Fruit fly (Drosophila melanogaster) whole organism, prepupa: Measurements from ENCODE around the gene Mur2B.

ENCODE experiments used
- CG10669 ChIP-seq: fragments of 200-800 bp; sonication (Bioruptor generic); optimal IDR thresholded peaks from 3 replicates; lab custom pipeline; 2018; ENCODE audit warnings: missing biosample characterization, mild to moderate bottlenecking, missing genetic modification characterization, moderate library complexity
- CG11294 ChIP-seq: fragments of 200-800 bp; sonication (Bioruptor generic); IDR thresholded peaks from 2 replicates; pipeline ENCODE4 v1.3.6; 2022; ENCODE audit warnings: missing biosample characterization, missing genetic modification characterization
- CG11902 ChIP-seq: fragments of 200-800 bp; sonication (Bioruptor generic); optimal IDR thresholded peaks from 3 replicates; lab custom pipeline; 2016; ENCODE audit warnings: missing biosample characterization, missing genetic modification characterization
- CG15336 ChIP-seq: fragments of 200-800 bp; sonication (Bioruptor generic); IDR thresholded peaks from 2 replicates; pipeline ENCODE4 v1.3.6; 2022; ENCODE audit warnings: missing biosample characterization, missing genetic modification characterization
- CG1621 ChIP-seq: fragments of 200-800 bp; sonication (Bioruptor generic); optimal IDR thresholded peaks from 3 replicates; lab custom pipeline; 2018; ENCODE audit warnings: missing biosample characterization, mild to moderate bottlenecking, missing genetic modification characterization
- CG3032 ChIP-seq: fragments of 200-800 bp; optimal IDR thresholded peaks from 2 replicates; lab custom pipeline; 2019; ENCODE audit warnings: missing biosample characterization, mild to moderate bottlenecking, missing genetic modification characterization, moderate library complexity
- CG32006 ChIP-seq: fragments of 200-800 bp; sonication (Bioruptor generic); optimal IDR thresholded peaks from 3 replicates; lab custom pipeline; 2017; ENCODE audit warnings: missing biosample characterization, mild to moderate bottlenecking, missing genetic modification characterization
- CG34406 ChIP-seq: fragments of 200-800 bp; sonication (Bioruptor generic); optimal IDR thresholded peaks from 3 replicates; lab custom pipeline; 2016; ENCODE audit warnings: missing biosample characterization, missing genetic modification characterization
- CG3919 ChIP-seq: fragments of 200-800 bp; sonication (Bioruptor generic); optimal IDR thresholded peaks from 3 replicates; lab custom pipeline; 2016; ENCODE audit warnings: missing biosample characterization, missing genetic modification characterization
- CG4318 ChIP-seq: fragments of 200-800 bp; sonication (Bioruptor generic); optimal IDR thresholded peaks from 3 replicates; lab custom pipeline; 2017; ENCODE audit warnings: missing biosample characterization, mild to moderate bottlenecking, missing genetic modification characterization
- CG6792 ChIP-seq: fragments of 200-800 bp; sonication (Bioruptor generic); optimal IDR thresholded peaks from 3 replicates; lab custom pipeline; 2016; ENCODE audit warnings: missing biosample characterization, missing genetic modification characterization
- CG7368 ChIP-seq: fragments of 200-800 bp; sonication (Bioruptor generic); optimal IDR thresholded peaks from 3 replicates; lab custom pipeline; 2016; ENCODE audit warnings: missing biosample characterization, missing genetic modification characterization
- CG8119 ChIP-seq: fragments of 200-800 bp; sonication (Bioruptor generic); IDR thresholded peaks from 3 replicates; pipeline ENCODE4 v1.3.6; 2022; ENCODE audit warnings: missing biosample characterization, missing genetic modification characterization
- CG9139 ChIP-seq: fragments of 200-800 bp; sonication (Bioruptor generic); optimal IDR thresholded peaks from 3 replicates; lab custom pipeline; 2017; ENCODE audit warnings: missing biosample characterization, mild to moderate bottlenecking, missing genetic modification characterization
- Eip78C ChIP-seq: fragments of 200-800 bp; sonication (Bioruptor generic); peaks from one replicate; lab custom pipeline; 2016; ENCODE audit warnings: missing biosample characterization, missing genetic modification characterization
- Ets21C ChIP-seq: fragments of 200-800 bp; sonication (Bioruptor generic); optimal IDR thresholded peaks from 3 replicates; lab custom pipeline; 2016; ENCODE audit warnings: missing biosample characterization, missing genetic modification characterization
- Gug ChIP-seq: fragments of 200-800 bp; sonication (Bioruptor generic); IDR thresholded peaks from 2 replicates; pipeline ENCODE4 v1.3.6; 2022; ENCODE audit warnings: missing biosample characterization, missing genetic modification characterization
- Hr39 ChIP-seq: fragments of 200-800 bp; sonication (Bioruptor generic); optimal IDR thresholded peaks from 2 replicates; lab custom pipeline; 2016; ENCODE audit warnings: missing biosample characterization, missing genetic modification characterization
- Hr4 ChIP-seq: fragments of 200-800 bp; sonication (Bioruptor generic); optimal IDR thresholded peaks from 3 replicates; lab custom pipeline; 2016; ENCODE audit warnings: missing biosample characterization, missing genetic modification characterization
- Met ChIP-seq: fragments of 200-800 bp; sonication (Bioruptor generic); optimal IDR thresholded peaks from 3 replicates; lab custom pipeline; 2016; ENCODE audit warnings: missing biosample characterization, missing genetic modification characterization
- OdsH ChIP-seq: fragments of 200-800 bp; sonication (Bioruptor generic); optimal IDR thresholded peaks from 3 replicates; lab custom pipeline; 2016; ENCODE audit warnings: missing biosample characterization, missing genetic modification characterization
- Sox102F ChIP-seq: fragments of 200-800 bp; sonication (Bioruptor generic); optimal IDR thresholded peaks from 2 replicates; lab custom pipeline; 2016; ENCODE audit warnings: missing biosample characterization, mild to moderate bottlenecking, missing genetic modification characterization
- Sox15 ChIP-seq: fragments of 200-800 bp; sonication (Bioruptor generic); optimal IDR thresholded peaks from 3 replicates; lab custom pipeline; 2016; ENCODE audit warnings: missing biosample characterization, missing genetic modification characterization
- achi ChIP-seq: fragments of 200-800 bp; sonication (Bioruptor generic); optimal IDR thresholded peaks from 3 replicates; lab custom pipeline; 2016; ENCODE audit warnings: missing biosample characterization, missing genetic modification characterization
- acj6 ChIP-seq: fragments of 200-800 bp; sonication (Bioruptor generic); optimal IDR thresholded peaks from 3 replicates; lab custom pipeline; 2016; ENCODE audit warnings: missing biosample characterization, missing genetic modification characterization
- cyc ChIP-seq: fragments of 200-800 bp; sonication (Bioruptor generic); optimal IDR thresholded peaks from 3 replicates; lab custom pipeline; 2016; ENCODE audit warnings: missing biosample characterization, missing genetic modification characterization
- esn ChIP-seq: fragments of 200-800 bp; sonication (Bioruptor generic); optimal IDR thresholded peaks from 2 replicates; lab custom pipeline; 2016; ENCODE audit warnings: missing biosample characterization, mild to moderate bottlenecking, missing genetic modification characterization, moderate library complexity
- fd59A ChIP-seq: fragments of 200-800 bp; sonication (Bioruptor generic); optimal IDR thresholded peaks from 2 replicates; lab custom pipeline; 2017; ENCODE audit warnings: missing biosample characterization, mild to moderate bottlenecking, missing genetic modification characterization, missing genetic modification reagents
- fd85E ChIP-seq: fragments of 200-800 bp; sonication (Bioruptor generic); optimal IDR thresholded peaks from 3 replicates; lab custom pipeline; 2016; ENCODE audit warnings: missing biosample characterization, missing genetic modification characterization
- fkh ChIP-seq: fragments of 200-800 bp; sonication (Bioruptor generic); optimal IDR thresholded peaks from 3 replicates; lab custom pipeline; 2017; ENCODE audit warnings: missing biosample characterization, mild to moderate bottlenecking, missing genetic modification characterization, moderate library complexity
- net ChIP-seq: fragments of 200-800 bp; sonication (Bioruptor generic); optimal IDR thresholded peaks from 3 replicates; lab custom pipeline; 2016; ENCODE audit warnings: missing biosample characterization, missing genetic modification characterization
- pdm3 ChIP-seq: fragments of 200-800 bp; sonication (Bioruptor generic); optimal IDR thresholded peaks from 3 replicates; lab custom pipeline; 2016; ENCODE audit warnings: missing biosample characterization, missing genetic modification characterization
- salr ChIP-seq, 2 experiments: fragments of 200-800 bp; sonication (Bioruptor generic); optimal IDR thresholded peaks; 3 replicates each; lab custom pipeline; 2016 to 2018; ENCODE audit warnings: missing biosample characterization in 2 of 2, missing genetic modification characterization in 2 of 2, mild to moderate bottlenecking in 1 of 2
- spab ChIP-seq: fragments of 200-800 bp; sonication (Bioruptor generic); optimal IDR thresholded peaks from 2 replicates; lab custom pipeline; 2017; ENCODE audit warnings: missing biosample characterization, mild to moderate bottlenecking, missing genetic modification characterization, missing genetic modification reagents
- svp ChIP-seq: fragments of 200-800 bp; sonication (Bioruptor generic); peaks from one replicate; lab custom pipeline; 2016; ENCODE audit warnings: missing biosample characterization, missing genetic modification characterization
- vri ChIP-seq: fragments of 200-800 bp; sonication (Bioruptor generic); optimal IDR thresholded peaks from 3 replicates; lab custom pipeline; 2016; ENCODE audit warnings: missing biosample characterization, mild to moderate bottlenecking, missing genetic modification characterization

The Mur2B gene

dm6 chrX:1607810-1608209, 60.8 kb downstream of the Mur2B start (continued):
- no peak for TF ChIP-seq fd59A (GFP tag; lab: Kevin White, UChicago)
- peak; percentile 9 for TF ChIP-seq CG9139

DNA sequence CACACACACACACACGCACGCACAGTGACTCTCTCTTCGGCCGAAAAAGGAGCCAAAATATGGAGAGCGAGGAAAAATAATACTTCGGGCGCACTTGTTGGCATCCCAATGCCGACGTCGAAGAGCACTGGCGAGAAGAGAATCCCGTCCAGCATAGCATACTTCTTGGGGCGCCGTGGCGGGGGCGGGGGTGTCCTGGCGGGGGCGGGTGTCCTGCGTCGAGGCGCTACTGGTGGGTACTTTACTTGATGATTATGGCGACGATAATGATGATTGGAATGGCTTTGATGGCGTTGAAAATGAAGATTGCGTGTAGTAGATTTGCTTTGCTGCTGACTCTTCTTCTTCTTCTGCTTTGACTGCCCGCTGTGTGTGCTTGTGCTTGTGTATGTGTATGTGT, 62.5 kb downstream of the Mur2B start:
- TF ChIP-seq CG3032 (tag; lab: Kevin White, UChicago) (no peak), esn (GFP tag; lab: Kevin White, UChicago) (no peak), fd59A (GFP tag; lab: Kevin White, UChicago) (no peak), spab (GFP tag; lab: Kevin White, UChicago) (no peak), CG6792 (GFP tag; lab: Kevin White, UChicago) (no peak), CG10669 (GFP tag; lab: Kevin White, UChicago) (no peak), CG4318 (no peak), Eip78C (no peak), CG8119 (GFP tag; lab: Robert Waterston, UW) (no peak), pdm3 (GFP tag; lab: Kevin White, UChicago) (no peak)

- TF ChIP-seq fd59A (GFP tag; lab: Kevin White, UChicago) (no peak), vri (GFP tag; lab: Kevin White, UChicago) (peak; percentile 9), fkh (peak; percentile 76), CG34406 (GFP tag; lab: Kevin White, UChicago) (no peak), acj6 (GFP tag; lab: Kevin White, UChicago) (no peak), Eip78C (peak; percentile 10)
These were observed 72.9 kb downstream of the Mur2B start for dm6 chrX:1595714-1596113.

DNA sequence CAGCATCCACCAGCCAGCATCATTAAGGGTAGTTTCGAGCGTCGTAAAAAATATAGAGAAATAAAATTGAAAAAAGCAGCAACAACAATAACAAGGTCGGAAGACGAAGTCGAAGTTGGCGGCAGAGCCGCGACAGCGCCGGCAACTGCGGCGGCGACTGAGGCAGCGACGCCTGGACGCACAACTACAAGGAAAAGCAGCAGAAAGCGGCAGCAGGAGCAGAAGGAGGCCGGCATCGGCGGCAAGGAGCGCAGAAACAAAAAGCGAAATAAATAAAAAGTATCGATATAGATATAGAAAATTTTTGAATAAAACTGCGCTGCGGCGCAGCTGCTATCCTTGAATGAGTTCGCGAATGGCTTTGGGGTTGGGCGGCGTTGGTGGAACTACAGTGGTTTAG, 74.7 kb downstream of the Mur2B start:
- TF ChIP-seq CG7368 (GFP tag; lab: Kevin White, UChicago) (no peak), CG1621 (tag; lab: Kevin White, UChicago) (no peak), svp (no peak), CG11902 (GFP tag; lab: Kevin White, UChicago) (no peak), fkh (no peak), CG9139 (no peak), fd85E (GFP tag; lab: Kevin White, UChicago) (no peak), Met (GFP tag; lab: Kevin White, UChicago) (no peak), OdsH (GFP tag; lab: Kevin White, UChicago) (no peak)

dm6 chrX:1593352-1593751, 75.2 kb downstream of the Mur2B start:
- no peak for TF ChIP-seq CG32006 (GFP tag; lab: Kevin White, UChicago)
- TF ChIP-seq Sox15 (GFP tag; lab: Kevin White, UChicago) = no peak
- no peak for TF ChIP-seq pdm3 (GFP tag; lab: Kevin White, UChicago)
- no peak for TF ChIP-seq CG8119 (GFP tag; lab: Robert Waterston, UW)
- TF ChIP-seq achi (GFP tag; lab: Kevin White, UChicago) = no peak
- TF ChIP-seq net = no peak
- no peak for TF ChIP-seq OdsH (GFP tag; lab: Kevin White, UChicago)
- TF ChIP-seq Eip78C = no peak
- TF ChIP-seq fd85E (GFP tag; lab: Kevin White, UChicago) = no peak
- no peak for TF ChIP-seq CG3919 (GFP tag; lab: Kevin White, UChicago)
- TF ChIP-seq CG4318 = no peak
- no peak for TF ChIP-seq CG15336
- no peak for TF ChIP-seq CG11902 (GFP tag; lab: Kevin White, UChicago)
- TF ChIP-seq CG11294 (GFP tag; lab: Robert Waterston, UW) = no peak
- no peak for TF ChIP-seq Met (GFP tag; lab: Kevin White, UChicago)
- no peak for TF ChIP-seq Ets21C (GFP tag; lab: Kevin White, UChicago)
- no peak for TF ChIP-seq Gug
- TF ChIP-seq Hr39 (GFP tag; lab: Kevin White, UChicago) = no peak
- no peak for TF ChIP-seq spab (GFP tag; lab: Kevin White, UChicago)
- no peak for TF ChIP-seq CG6792 (GFP tag; lab: Kevin White, UChicago)
- TF ChIP-seq, all 60 proteins: peak for 0

- TF ChIP-seq salr (GFP tag; optimal IDR thresholded peaks at IDR 0.05; lab: Kevin White, UChicago) (no peak), CG4318 (no peak), cyc (no peak), Sox102F (GFP tag; lab: Kevin White, UChicago) (no peak), Met (GFP tag; lab: Kevin White, UChicago) (no peak), fd59A (GFP tag; lab: Kevin White, UChicago) (no peak), Hr4 (GFP tag; lab: Kevin White, UChicago) (no peak), achi (GFP tag; lab: Kevin White, UChicago) (no peak), Hr39 (GFP tag; lab: Kevin White, UChicago) (no peak), acj6 (GFP tag; lab: Kevin White, UChicago) (no peak)
These were observed 80.8 kb downstream of the Mur2B start for dm6 chrX:1587817-1588216.
